Worm (Caenorhabditis elegans) whole organism, L3 larva: ENCODE data around the gene tre-5.

ENCODE experiments used
- R02D3.7 ChIP-seq: fragments of 150-350 bp; optimal IDR thresholded peaks from 2 replicates; lab custom pipeline; 2014; ENCODE audit warnings: missing biosample characterization, missing genetic modification characterization
- aly-2 ChIP-seq: fragments of 150-350 bp; optimal IDR thresholded peaks from 2 replicates; lab custom pipeline; 2014; ENCODE audit warnings: missing biosample characterization, missing genetic modification characterization
- ama-1 ChIP-seq: fragments of 150-350 bp; optimal IDR thresholded peaks from 2 replicates; lab custom pipeline; 2018
- ceh-9 ChIP-seq: sonication (generic microtip); optimal IDR thresholded peaks from 2 replicates; lab custom pipeline; 2018; ENCODE audit warnings: missing biosample characterization, missing genetic modification characterization
- egl-27 ChIP-seq: sonication (generic microtip); optimal IDR thresholded peaks from 4 replicates; lab custom pipeline; 2017; ENCODE audit warnings: missing biosample characterization, missing genetic modification reagents, missing genetic modification characterization
- lin-15B ChIP-seq: fragments of 150-350 bp; optimal IDR thresholded peaks from 2 replicates; lab custom pipeline; 2014; ENCODE audit warnings: missing biosample characterization, missing genetic modification characterization
- mml-1 ChIP-seq: fragments of 150-350 bp; sonication (generic microtip); optimal IDR thresholded peaks from 3 replicates; lab custom pipeline; 2014; ENCODE audit warnings: missing biosample characterization, missing genetic modification characterization
- nhr-11 ChIP-seq: fragments of 150-350 bp; optimal IDR thresholded peaks from 2 replicates; lab custom pipeline; 2014; ENCODE audit warnings: missing biosample characterization, missing genetic modification characterization
- nhr-67 ChIP-seq: fragments of 150-350 bp; optimal IDR thresholded peaks from 2 replicates; lab custom pipeline; 2014; ENCODE audit warnings: missing biosample characterization, missing genetic modification characterization
- pha-4 ChIP-seq: fragments of 150-350 bp; optimal IDR thresholded peaks from 2 replicates; lab custom pipeline; 2014; ENCODE audit warnings: missing biosample characterization, missing genetic modification reagents, missing genetic modification characterization
- unc-39 ChIP-seq: sonication (generic microtip); optimal IDR thresholded peaks from 4 replicates; lab custom pipeline; 2017; ENCODE audit warnings: missing biosample characterization, missing genetic modification characterization
- zag-1 ChIP-seq: fragments of 150-350 bp; optimal IDR thresholded peaks from 2 replicates; lab custom pipeline; 2014; ENCODE audit warnings: missing biosample characterization, missing genetic modification characterization
- ztf-11 ChIP-seq: fragments of 150-350 bp; optimal IDR thresholded peaks from 2 replicates; lab custom pipeline; 2014; ENCODE audit warnings: missing biosample characterization, missing genetic modification characterization

DNA sequence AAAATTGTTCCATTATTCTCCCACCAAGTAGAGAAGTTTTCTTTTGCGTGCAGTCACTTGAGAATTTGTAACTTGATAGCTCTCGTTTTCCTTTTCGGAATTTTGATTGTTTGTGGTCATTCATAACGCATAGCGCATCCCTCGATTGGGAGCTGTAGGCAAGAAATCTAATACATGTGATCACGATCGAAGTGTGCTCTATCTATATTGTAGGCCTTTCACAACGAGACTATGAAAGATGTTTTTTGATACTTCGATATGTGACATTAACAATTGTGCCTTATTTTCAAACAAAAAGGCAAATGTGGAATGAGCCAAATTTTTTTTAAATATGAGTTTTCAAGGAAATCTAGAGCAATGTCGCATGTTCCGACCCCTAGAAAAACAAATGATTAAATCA, 20.7 kb upstream of the tre-5 start:
- TF ChIP-seq nhr-11: no peak
- TF ChIP-seq ceh-9: no peak
- TF ChIP-seq mml-1 (tag; lab: Kevin White, UChicago): no peak
- TF ChIP-seq ama-1 (lab: Kevin White, UChicago): no peak
- no peak for TF ChIP-seq egl-27
- TF ChIP-seq aly-2 (tag; lab: Kevin White, UChicago): no peak
- TF ChIP-seq unc-39 (tag; lab: Kevin White, UChicago): no peak
- TF ChIP-seq R02D3.7 (tag; lab: Kevin White, UChicago): no peak
- TF ChIP-seq nhr-67 (tag; lab: Kevin White, UChicago): no peak
- TF ChIP-seq zag-1 (tag; lab: Kevin White, UChicago): no peak
- TF ChIP-seq ztf-11 (tag; lab: Kevin White, UChicago): no peak
- no peak for TF ChIP-seq lin-15B (tag; lab: Kevin White, UChicago)
- TF ChIP-seq pha-4 (tag; lab: Kevin White, UChicago): no peak
